Worm (Caenorhabditis elegans): ENCODE data around the gene C28H8.2.

DNA sequence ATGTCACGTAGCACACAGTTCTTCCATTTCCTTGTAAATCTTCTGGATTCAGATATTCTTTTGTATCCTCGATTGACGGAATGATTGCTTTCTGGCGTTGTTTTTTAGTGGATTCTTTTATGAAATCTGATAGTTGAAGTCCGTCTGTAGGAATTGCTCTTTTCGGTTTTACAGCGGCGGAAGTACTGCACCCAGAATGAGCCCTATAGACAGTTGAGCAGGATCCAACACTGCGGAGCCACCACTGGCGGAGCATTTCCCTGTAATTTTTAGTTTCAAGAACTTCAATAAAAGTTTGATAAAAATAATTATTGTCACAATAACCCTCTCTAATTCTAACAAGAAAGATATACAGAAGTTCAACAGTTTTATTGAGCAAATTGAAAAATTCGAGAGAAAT is 25.7 kb downstream of the C28H8.2 start, which contains the start of gene F25B5.5:
- TF ChIP-seq snpc-4 (tag; optimal IDR thresholded peaks at IDR 0.05) (no peak), lin-39 (tag; optimal IDR thresholded peaks at IDR 0.05) (no peak), nhr-47 (tag; optimal IDR thresholded peaks at IDR 0.05) (no peak), skn-1 (tag; optimal IDR thresholded peaks at IDR 0.05) (no peak), aly-2 (tag; optimal IDR thresholded peaks at IDR 0.05) (no peak), fkh-10 (GFP tag; optimal IDR thresholded peaks at IDR 0.05) (no peak), mab-9 (GFP tag; IDR thresholded peaks at IDR 0.05) (no peak), unc-62 (GFP tag; optimal IDR thresholded peaks at IDR 0.05) (no peak)
